Worm (Caenorhabditis elegans) whole organism, L2 larva: ENCODE data around the gene C04H5.7.

ENCODE experiments used
- C34F6.9 ChIP-seq: fragments of 150-350 bp; optimal IDR thresholded peaks from 2 replicates; lab custom pipeline; 2014; ENCODE audit warnings: missing biosample characterization, missing genetic modification characterization
- F13H6.1 ChIP-seq: sonication (generic microtip); optimal IDR thresholded peaks from 2 replicates; lab custom pipeline; 2016; ENCODE audit warnings: missing genetic modification characterization, missing compliant biosample characterization
- R02D3.7 ChIP-seq: fragments of 150-350 bp; optimal IDR thresholded peaks from 2 replicates; lab custom pipeline; 2014; ENCODE audit warnings: missing biosample characterization, missing genetic modification characterization
- Y55F3AM.14 ChIP-seq: fragments of 200-800 bp; sonication (Bioruptor generic); optimal IDR thresholded peaks from 2 replicates; lab custom pipeline; 2018; ENCODE audit warnings: mild to moderate bottlenecking, missing genetic modification characterization, missing compliant biosample characterization
- ZK546.5 ChIP-seq: sonication (generic microtip); optimal IDR thresholded peaks from 2 replicates; lab custom pipeline; 2017; ENCODE audit warnings: missing biosample characterization, missing genetic modification characterization
- alr-1 ChIP-seq: fragments of 150-350 bp; optimal IDR thresholded peaks from 2 replicates; lab custom pipeline; 2014; ENCODE audit warnings: missing biosample characterization, missing genetic modification characterization
- aly-2 ChIP-seq: fragments of 150-350 bp; optimal IDR thresholded peaks from 2 replicates; lab custom pipeline; 2014; ENCODE audit warnings: missing biosample characterization, missing genetic modification characterization
- ama-1 ChIP-seq: fragments of 150-350 bp; optimal IDR thresholded peaks from 2 replicates; lab custom pipeline; 2018; ENCODE audit warnings: inconsistent platforms
- blmp-1 ChIP-seq: sonication (generic microtip); optimal IDR thresholded peaks from 2 replicates; lab custom pipeline; 2017; ENCODE audit warnings: missing genetic modification characterization, mild to moderate bottlenecking, missing compliant biosample characterization, antibody characterized with exemption, moderate library complexity; ENCODE audit not compliant: insufficient read depth
- ceh-16 ChIP-seq: fragments of 150-350 bp; optimal IDR thresholded peaks from 2 replicates; lab custom pipeline; 2014; ENCODE audit warnings: missing biosample characterization, missing genetic modification characterization
- ceh-82 ChIP-seq: fragments of 150-350 bp; optimal IDR thresholded peaks from 2 replicates; lab custom pipeline; 2014; ENCODE audit warnings: missing biosample characterization, missing genetic modification characterization
- crh-2 ChIP-seq: sonication (generic microtip); optimal IDR thresholded peaks from 2 replicates; lab custom pipeline; 2017; ENCODE audit warnings: missing biosample characterization, missing genetic modification characterization
- dmd-4 ChIP-seq: sonication (generic microtip); optimal IDR thresholded peaks from 2 replicates; lab custom pipeline; 2017; ENCODE audit warnings: missing biosample characterization, missing genetic modification characterization
- egl-27 ChIP-seq: sonication (generic microtip); optimal IDR thresholded peaks from 3 replicates; lab custom pipeline; 2017; ENCODE audit warnings: missing biosample characterization, missing genetic modification reagents, missing genetic modification characterization
- elt-1 ChIP-seq: fragments of 150-350 bp; optimal IDR thresholded peaks from 2 replicates; lab custom pipeline; 2014; ENCODE audit warnings: missing biosample characterization, missing genetic modification characterization
- elt-3 ChIP-seq: sonication (generic microtip); optimal IDR thresholded peaks from 2 replicates; lab custom pipeline; 2017; ENCODE audit warnings: missing biosample characterization, missing genetic modification characterization
- fos-1 ChIP-seq: fragments of 150-350 bp; optimal IDR thresholded peaks from 2 replicates; lab custom pipeline; 2014; ENCODE audit warnings: missing biosample characterization, missing genetic modification characterization
- gmeb-1 ChIP-seq: fragments of 150-350 bp; optimal IDR thresholded peaks from 2 replicates; lab custom pipeline; 2014; ENCODE audit warnings: missing biosample characterization, missing genetic modification characterization
- lin-11 ChIP-seq: fragments of 150-350 bp; sonication (generic microtip); optimal IDR thresholded peaks from 2 replicates; lab custom pipeline; 2014; ENCODE audit warnings: missing biosample characterization, missing genetic modification characterization, inconsistent platforms, mixed read lengths
- lin-13 ChIP-seq: fragments of 150-350 bp; optimal IDR thresholded peaks from 2 replicates; lab custom pipeline; 2014; ENCODE audit warnings: missing biosample characterization, missing genetic modification reagents, missing genetic modification characterization
- lin-39 ChIP-seq: fragments of 150-350 bp; optimal IDR thresholded peaks from 2 replicates; lab custom pipeline; 2014; ENCODE audit warnings: missing biosample characterization, missing genetic modification reagents, missing genetic modification characterization
- lsy-2 ChIP-seq, 2 experiments: fragments of 150-350 bp in 1 of 2; sonication (generic microtip) in 1 of 2; optimal IDR thresholded peaks; 2 replicates each; lab custom pipeline; 2014 to 2017; ENCODE audit warnings: missing biosample characterization in 2 of 2, missing genetic modification characterization in 2 of 2
- mab-5 ChIP-seq: fragments of 150-350 bp; optimal IDR thresholded peaks from 2 replicates; lab custom pipeline; 2014; ENCODE audit warnings: missing biosample characterization, missing genetic modification characterization
- mbf-1 ChIP-seq: sonication (generic microtip); optimal IDR thresholded peaks from 2 replicates; lab custom pipeline; 2017; ENCODE audit warnings: missing biosample characterization, missing genetic modification characterization
- mdl-1 ChIP-seq, 2 experiments: fragments of 150-350 bp in 1 of 2; sonication (generic microtip) in 1 of 2; optimal IDR thresholded peaks; 2 replicates each; lab custom pipeline; 2017; ENCODE audit warnings: missing biosample characterization in 2 of 2, missing genetic modification characterization in 2 of 2
- nhr-10 ChIP-seq: sonication (generic microtip); optimal IDR thresholded peaks from 2 replicates; lab custom pipeline; 2017; ENCODE audit warnings: missing biosample characterization, missing genetic modification characterization
- nhr-11 ChIP-seq: fragments of 150-350 bp; optimal IDR thresholded peaks from 2 replicates; lab custom pipeline; 2014; ENCODE audit warnings: missing biosample characterization, missing genetic modification characterization
- nhr-12 ChIP-seq: fragments of 150-350 bp; optimal IDR thresholded peaks from 2 replicates; lab custom pipeline; 2014; ENCODE audit warnings: missing biosample characterization, missing genetic modification characterization
- nhr-129 ChIP-seq: fragments of 150-350 bp; optimal IDR thresholded peaks from 2 replicates; lab custom pipeline; 2014; ENCODE audit warnings: missing biosample characterization, missing genetic modification characterization
- nhr-21 ChIP-seq: fragments of 150-350 bp; optimal IDR thresholded peaks from 2 replicates; lab custom pipeline; 2014; ENCODE audit warnings: missing biosample characterization, missing genetic modification characterization
- nhr-23 ChIP-seq: fragments of 150-350 bp; optimal IDR thresholded peaks from 2 replicates; lab custom pipeline; 2014; ENCODE audit warnings: missing biosample characterization, missing genetic modification reagents, missing genetic modification characterization
- nhr-237 ChIP-seq: fragments of 150-350 bp; optimal IDR thresholded peaks from 2 replicates; lab custom pipeline; 2014; ENCODE audit warnings: missing biosample characterization, missing genetic modification characterization
- nhr-25 ChIP-seq: fragments of 150-350 bp; sonication (generic microtip); optimal IDR thresholded peaks from 3 replicates; lab custom pipeline; 2014; ENCODE audit warnings: missing biosample characterization, missing genetic modification characterization
- nhr-6 ChIP-seq: fragments of 150-350 bp; optimal IDR thresholded peaks from 2 replicates; lab custom pipeline; 2014; ENCODE audit warnings: missing biosample characterization, missing genetic modification characterization
- nhr-77 ChIP-seq: fragments of 150-350 bp; optimal IDR thresholded peaks from 2 replicates; lab custom pipeline; 2014; ENCODE audit warnings: missing biosample characterization, missing genetic modification characterization
- peb-1 ChIP-seq: fragments of 150-350 bp; optimal IDR thresholded peaks from 2 replicates; lab custom pipeline; 2014; ENCODE audit warnings: missing biosample characterization, missing genetic modification characterization
- sem-4 ChIP-seq: fragments of 150-350 bp; optimal IDR thresholded peaks from 2 replicates; lab custom pipeline; 2014; ENCODE audit warnings: missing biosample characterization, missing genetic modification reagents, missing genetic modification characterization
- skn-1 ChIP-seq: sonication (generic microtip); optimal IDR thresholded peaks from 2 replicates; lab custom pipeline; 2017; ENCODE audit warnings: missing biosample characterization, missing genetic modification characterization
- sma-3 ChIP-seq: sonication (generic microtip); optimal IDR thresholded peaks from 2 replicates; lab custom pipeline; 2016; ENCODE audit warnings: missing genetic modification reagents, missing genetic modification characterization, missing compliant biosample characterization
- sma-9 ChIP-seq, 2 experiments: fragments of 150-350 bp in 1 of 2; sonication (generic microtip) in 1 of 2; optimal IDR thresholded peaks; 2 replicates each; lab custom pipeline; 2014 to 2016; ENCODE audit warnings: missing genetic modification characterization in 2 of 2, mild to moderate bottlenecking in 1 of 2, missing biosample characterization in 1 of 2, missing compliant biosample characterization in 1 of 2, missing genetic modification reagents in 1 of 2, moderate library complexity in 1 of 2
- snpc-4 ChIP-seq: fragments of 150-350 bp; optimal IDR thresholded peaks from 2 replicates; lab custom pipeline; 2014; ENCODE audit warnings: missing biosample characterization, missing genetic modification characterization
- unc-39 ChIP-seq: fragments of 150-350 bp; optimal IDR thresholded peaks from 2 replicates; lab custom pipeline; 2014; ENCODE audit warnings: missing biosample characterization, missing genetic modification characterization
- unc-55 ChIP-seq: fragments of 150-350 bp; sonication (generic microtip); optimal IDR thresholded peaks from 3 replicates; lab custom pipeline; 2014; ENCODE audit warnings: missing biosample characterization, missing genetic modification reagents, missing genetic modification characterization
- unc-62 ChIP-seq: fragments of 150-350 bp; optimal IDR thresholded peaks from 2 replicates; lab custom pipeline; 2014; ENCODE audit warnings: missing biosample characterization, missing genetic modification reagents, missing genetic modification characterization
- zag-1 ChIP-seq: fragments of 150-350 bp; optimal IDR thresholded peaks from 2 replicates; lab custom pipeline; 2014; ENCODE audit warnings: missing biosample characterization, missing genetic modification characterization
- ztf-1 ChIP-seq: fragments of 200-800 bp; sonication (Bioruptor generic); conservative IDR thresholded peaks from 2 replicates; pipeline ENCODE4 v1.3.6; 2022; ENCODE audit warnings: missing genetic modification characterization, missing compliant biosample characterization
- ztf-11 ChIP-seq: sonication (generic microtip); optimal IDR thresholded peaks from 2 replicates; lab custom pipeline; 2017; ENCODE audit warnings: missing biosample characterization, missing genetic modification characterization
- ztf-4 ChIP-seq: fragments of 150-350 bp; optimal IDR thresholded peaks from 2 replicates; lab custom pipeline; 2014; ENCODE audit warnings: missing biosample characterization, missing genetic modification characterization

The C04H5.7 gene

ce11 chrII:14525013-14525412 is 12.7 kb upstream of the C04H5.7 start, which contains the start of gene F57C2.4:
TSS of gene F57C2.4 (plus strand) at chrII:14525313.
- TF ChIP-seq F13H6.1 (tag; lab: Kevin White, UChicago) (no peak), nhr-11 (tag; lab: Kevin White, UChicago) (no peak), sem-4 (no peak), unc-39 (no peak), ceh-82 (tag; lab: Kevin White, UChicago) (no peak), nhr-129 (tag; lab: Kevin White, UChicago) (no peak), ama-1 (lab: Kevin White, UChicago) (no peak), egl-27 (tag; lab: Kevin White, UChicago) (no peak), zag-1 (no peak), mbf-1 (no peak), ZK546.5 (tag; lab: Kevin White, UChicago) (no peak), nhr-77 (no peak), unc-55 (GFP tag; lab: Kevin White, UChicago) (no peak), lsy-2 (tag; optimal IDR thresholded peaks at IDR 0.05; lab: Kevin White, UChicago) (no peak), lin-11 (tag; lab: Kevin White, UChicago) (no peak), ztf-1 (GFP tag; lab: Robert Waterston, UW) (no peak)

DNA sequence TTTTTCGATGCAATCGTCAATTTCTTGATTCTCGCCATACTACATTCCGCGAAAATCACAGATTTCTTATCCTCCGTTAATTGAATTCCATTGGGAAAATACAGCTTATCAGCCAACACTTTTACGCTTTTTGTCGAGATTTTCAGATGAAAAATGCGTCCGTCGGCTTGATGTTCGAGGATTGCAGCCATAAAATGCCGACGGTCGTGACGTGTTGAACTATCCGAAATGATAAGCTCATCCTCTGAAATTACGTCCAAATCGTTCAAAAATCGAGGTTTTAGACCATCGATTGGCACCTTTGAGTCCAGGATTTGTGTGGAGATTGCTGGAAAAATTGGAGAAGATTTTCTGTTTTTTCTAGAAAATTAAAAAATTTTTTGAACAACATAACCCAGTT is 10.6 kb upstream of the C04H5.7 start:
- TF ChIP-seq nhr-10 (tag; lab: Kevin White, UChicago) = no peak

DNA sequence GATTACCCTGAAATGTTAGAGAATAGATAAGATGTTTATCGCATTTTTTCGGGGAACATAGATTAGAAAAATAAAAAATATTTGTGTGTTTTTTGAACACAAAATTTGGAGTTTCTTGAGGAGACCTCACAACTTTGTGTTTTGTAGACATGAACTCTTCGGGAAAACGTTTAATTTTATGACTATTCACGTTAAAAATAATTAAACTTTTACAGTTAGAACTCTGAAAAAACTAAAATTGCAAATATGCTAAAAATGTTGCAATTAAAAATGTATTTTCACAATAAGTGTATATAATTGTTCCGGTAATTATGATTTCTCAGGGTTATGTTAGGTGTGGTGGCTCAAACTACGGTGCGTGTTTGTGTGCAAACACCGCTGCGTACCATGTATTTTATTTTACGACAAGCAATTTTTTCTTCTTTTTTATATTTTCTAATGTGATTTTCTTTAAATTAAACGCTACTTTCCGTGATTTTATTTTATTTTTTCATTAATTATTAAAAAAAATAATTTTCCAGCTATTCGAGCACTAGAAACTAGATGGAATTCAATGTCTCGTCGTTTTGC is 9.4 kb upstream of the C04H5.7 start, which contains the start of the genes F57C2.5 and spat-1:
Gene F57C2.5 (minus strand): TSS at position 7 of the 570 bp plus-strand sequence.
Gene spat-1 (plus strand): TSS at position 520 of the 570 bp plus-strand sequence.
- no peak for TF ChIP-seq mbf-1
- no peak for TF ChIP-seq egl-27 (tag; lab: Kevin White, UChicago)
- no peak for TF ChIP-seq nhr-11 (tag; lab: Kevin White, UChicago)
- TF ChIP-seq zag-1 = no peak
- no peak for TF ChIP-seq skn-1
- TF ChIP-seq unc-39 = no peak
- no peak for TF ChIP-seq nhr-6 (tag; lab: Kevin White, UChicago)
- TF ChIP-seq sma-9 (GFP tag; optimal IDR thresholded peaks at IDR 0.05; lab: Kevin White, UChicago) = no peak
- no peak for TF ChIP-seq sma-9 (tag; optimal IDR thresholded peaks at IDR 0.05; lab: Kevin White, UChicago)
- peak; percentile 72 for TF ChIP-seq nhr-129 (tag; lab: Kevin White, UChicago)
- no peak for TF ChIP-seq nhr-21 (tag; lab: Kevin White, UChicago)
- peak; percentile 88 for TF ChIP-seq unc-55 (GFP tag; lab: Kevin White, UChicago)
- TF ChIP-seq lin-11 (tag; lab: Kevin White, UChicago) = no peak
- no peak for TF ChIP-seq nhr-10 (tag; lab: Kevin White, UChicago)
- TF ChIP-seq ama-1 (lab: Kevin White, UChicago) = no peak
- no peak for TF ChIP-seq ztf-4 (tag; lab: Kevin White, UChicago)
- TF ChIP-seq nhr-77 = no peak
- TF ChIP-seq elt-1 = no peak
- TF ChIP-seq fos-1 (tag; lab: Kevin White, UChicago) = peak; percentile 46
- TF ChIP-seq snpc-4 (tag; lab: Kevin White, UChicago) = peak; percentile 2
- TF ChIP-seq F13H6.1 (tag; lab: Kevin White, UChicago) = peak; percentile 59
- TF ChIP-seq nhr-23 = no peak
- peak; percentile 65 for TF ChIP-seq lin-13 (GFP tag; lab: Kevin White, UChicago)
- peak; percentile 63 for TF ChIP-seq nhr-25 (tag; lab: Kevin White, UChicago)
- TF ChIP-seq lsy-2 (tag; optimal IDR thresholded peaks at IDR 0.05; lab: Kevin White, UChicago) = peak; percentile 82 to 98
- TF ChIP-seq ceh-16 = no peak
- no peak for TF ChIP-seq ceh-82 (tag; lab: Kevin White, UChicago)
- TF ChIP-seq elt-3 = no peak
- no peak for TF ChIP-seq alr-1 (tag; lab: Kevin White, UChicago)
- peak; percentile 84 for TF ChIP-seq sma-3 (GFP tag; lab: Kevin White, UChicago)
- no peak for TF ChIP-seq lin-39 (tag; lab: Kevin White, UChicago)
- TF ChIP-seq R02D3.7 (tag; lab: Kevin White, UChicago) = no peak
- no peak for TF ChIP-seq sem-4
- no peak for TF ChIP-seq blmp-1 (tag; lab: Kevin White, UChicago)
- TF ChIP-seq dmd-4 = no peak
- no peak for TF ChIP-seq nhr-12 (tag; lab: Kevin White, UChicago)
- no peak for TF ChIP-seq nhr-237 (tag; lab: Kevin White, UChicago)
- TF ChIP-seq ztf-11 (tag; lab: Kevin White, UChicago) = no peak
- TF ChIP-seq gmeb-1 (tag; lab: Kevin White, UChicago) = peak; percentile 33
- no peak for TF ChIP-seq mab-5 (tag; lab: Kevin White, UChicago)
- no peak for TF ChIP-seq ZK546.5 (tag; lab: Kevin White, UChicago)
- TF ChIP-seq Y55F3AM.14 (GFP tag; lab: Kevin White, UChicago) = no peak
- TF ChIP-seq ztf-1 (GFP tag; lab: Robert Waterston, UW) = no peak
- no peak for TF ChIP-seq mdl-1 (tag; optimal IDR thresholded peaks at IDR 0.05; lab: Kevin White, UChicago)
- no peak for TF ChIP-seq aly-2 (tag; lab: Kevin White, UChicago)
- no peak for TF ChIP-seq unc-62 (GFP tag; lab: Kevin White, UChicago)
- peak; percentile 70 for TF ChIP-seq crh-2 (tag; lab: Kevin White, UChicago)
- TF ChIP-seq peb-1 (tag; lab: Kevin White, UChicago) = no peak
- peak; percentile 81 for TF ChIP-seq C34F6.9 (tag; lab: Kevin White, UChicago)
